Fruit fly (Drosophila melanogaster) whole organism, embryonic: Measurements from ENCODE around the gene VGlut.
A peak's percentile ranks its signal among the peaks of the same experiment; 100 is the strongest.

Experiments used
- Atf6 ChIP-seq: fragments of 200-800 bp; sonication (Bioruptor generic); IDR thresholded peaks from 2 replicates; pipeline ENCODE4 v1.3.6; 2022; ENCODE audit warnings: missing biosample characterization, missing genetic modification characterization
- CG10431 ChIP-seq: fragments of 200-800 bp; sonication (Bioruptor generic); optimal IDR thresholded peaks from 3 replicates; lab custom pipeline; 2018; ENCODE audit warnings: missing biosample characterization, mild to moderate bottlenecking, missing genetic modification characterization
- CG11456 ChIP-seq: fragments of 200-800 bp; sonication (Bioruptor generic); IDR thresholded peaks from 3 replicates; pipeline ENCODE4 v1.3.6; 2022; ENCODE audit warnings: missing biosample characterization, missing genetic modification characterization
- CG12942 ChIP-seq: fragments of 200-800 bp; sonication (Bioruptor generic); optimal IDR thresholded peaks from 3 replicates; lab custom pipeline; 2016; ENCODE audit warnings: missing biosample characterization, missing genetic modification characterization
- CG13123 ChIP-seq: fragments of 200-800 bp; sonication (Bioruptor generic); optimal IDR thresholded peaks from 2 replicates; lab custom pipeline; 2016; ENCODE audit warnings: missing biosample characterization, missing genetic modification characterization
- CG14050 ChIP-seq: fragments of 200-800 bp; sonication (Bioruptor generic); IDR thresholded peaks from 3 replicates; pipeline ENCODE4 v1.3.6; 2022; ENCODE audit warnings: missing biosample characterization, missing genetic modification characterization
- CG17568 ChIP-seq: fragments of 200-800 bp; sonication (Bioruptor generic); optimal IDR thresholded peaks from 2 replicates; lab custom pipeline; 2018; ENCODE audit warnings: missing biosample characterization, mild to moderate bottlenecking, missing genetic modification characterization, moderate library complexity
- CG17802 ChIP-seq: fragments of 200-800 bp; sonication (Bioruptor generic); optimal IDR thresholded peaks from 2 replicates; lab custom pipeline; 2018; ENCODE audit warnings: missing biosample characterization, mild to moderate bottlenecking, missing genetic modification characterization, moderate library complexity
- CG17912 ChIP-seq: fragments of 200-800 bp; sonication (Bioruptor generic); optimal IDR thresholded peaks from 2 replicates; lab custom pipeline; 2018; ENCODE audit warnings: missing biosample characterization, mild to moderate bottlenecking, missing genetic modification characterization
- CG18764 ChIP-seq: fragments of 200-800 bp; sonication (Bioruptor generic); optimal IDR thresholded peaks from 3 replicates; lab custom pipeline; 2016; ENCODE audit warnings: missing biosample characterization, missing genetic modification characterization
- CG2120 ChIP-seq: fragments of 200-800 bp; sonication (Bioruptor generic); optimal IDR thresholded peaks from 3 replicates; lab custom pipeline; 2016; ENCODE audit warnings: missing biosample characterization, missing genetic modification characterization
- CG3163 ChIP-seq: fragments of 200-800 bp; sonication (Bioruptor generic); optimal IDR thresholded peaks from 3 replicates; lab custom pipeline; 2016; ENCODE audit warnings: missing biosample characterization, missing genetic modification characterization
- CG34224 ChIP-seq: fragments of 200-800 bp; sonication (Bioruptor generic); IDR thresholded peaks from 3 replicates; pipeline ENCODE4 v1.3.6; 2022; ENCODE audit warnings: missing biosample characterization, missing genetic modification characterization; ENCODE audit not compliant: partially characterized antibody
- CG4854 ChIP-seq: fragments of 200-800 bp; sonication (Bioruptor generic); optimal IDR thresholded peaks from 2 replicates; lab custom pipeline; 2016; ENCODE audit warnings: missing biosample characterization, missing genetic modification characterization, inconsistent platforms
- CG5180 ChIP-seq: fragments of 200-800 bp; sonication (Bioruptor generic); optimal IDR thresholded peaks from 3 replicates; lab custom pipeline; 2017; ENCODE audit warnings: missing biosample characterization, missing genetic modification characterization, mild to moderate bottlenecking, moderate library complexity, missing genetic modification reagents
- CG6654 ChIP-seq: fragments of 200-800 bp; sonication (Bioruptor generic); optimal IDR thresholded peaks from 2 replicates; lab custom pipeline; 2017; ENCODE audit warnings: missing biosample characterization, mild to moderate bottlenecking, missing genetic modification characterization
- CG9797 ChIP-seq: fragments of 200-800 bp; sonication (Bioruptor generic); optimal IDR thresholded peaks from 3 replicates; lab custom pipeline; 2018; ENCODE audit warnings: missing biosample characterization, mild to moderate bottlenecking, missing genetic modification characterization
- Deaf1 ChIP-seq: fragments of 200-800 bp; optimal IDR thresholded peaks from 3 replicates; lab custom pipeline; 2019; ENCODE audit warnings: missing biosample characterization, mild to moderate bottlenecking, missing genetic modification characterization, moderate library complexity
- ERR ChIP-seq: fragments of 200-800 bp; sonication (Bioruptor generic); optimal IDR thresholded peaks from 2 replicates; lab custom pipeline; 2016; ENCODE audit warnings: missing biosample characterization, missing genetic modification characterization
- H2.0 ChIP-seq: fragments of 200-800 bp; sonication (Bioruptor generic); IDR thresholded peaks from 2 replicates; pipeline ENCODE4 v1.3.6; 2022; ENCODE audit warnings: missing biosample characterization, missing genetic modification characterization
- HHEX ChIP-seq: fragments of 200-800 bp; sonication (Bioruptor generic); optimal IDR thresholded peaks from 3 replicates; lab custom pipeline; 2017; ENCODE audit warnings: missing biosample characterization, mild to moderate bottlenecking, missing genetic modification characterization, missing genetic modification reagents
- HmgD ChIP-seq: fragments of 200-800 bp; sonication (Bioruptor generic); optimal IDR thresholded peaks from 3 replicates; lab custom pipeline; 2016; ENCODE audit warnings: missing biosample characterization, missing genetic modification characterization
- MESR4 ChIP-seq: fragments of 200-800 bp; sonication (Bioruptor generic); optimal IDR thresholded peaks from 2 replicates; lab custom pipeline; 2018; ENCODE audit warnings: missing biosample characterization, mild to moderate bottlenecking, missing genetic modification characterization, moderate library complexity
- NK7.1 ChIP-seq: fragments of 200-800 bp; sonication (Bioruptor generic); optimal IDR thresholded peaks from 3 replicates; lab custom pipeline; 2016; ENCODE audit warnings: missing biosample characterization, missing genetic modification characterization
- Rfx ChIP-seq: fragments of 200-800 bp; sonication (Bioruptor generic); IDR thresholded peaks from 2 replicates; pipeline ENCODE4 v1.3.6; 2022; ENCODE audit warnings: missing biosample characterization, missing genetic modification characterization
- Sox102F ChIP-seq: fragments of 200-800 bp; sonication (Bioruptor generic); optimal IDR thresholded peaks from 2 replicates; lab custom pipeline; 2018; ENCODE audit warnings: missing biosample characterization, mild to moderate bottlenecking, missing genetic modification characterization, moderate library complexity
- ab ChIP-seq: fragments of 200-800 bp; sonication (Bioruptor generic); optimal IDR thresholded peaks from 2 replicates; lab custom pipeline; 2016; ENCODE audit warnings: missing biosample characterization, missing genetic modification characterization
- abd-A ChIP-seq: fragments of 200-800 bp; sonication (Bioruptor generic); optimal IDR thresholded peaks from 3 replicates; lab custom pipeline; 2019; ENCODE audit warnings: missing biosample characterization, mild to moderate bottlenecking, missing genetic modification characterization, moderate library complexity
- ara ChIP-seq: fragments of 200-800 bp; sonication (Bioruptor generic); IDR thresholded peaks from 2 replicates; pipeline ENCODE4 v1.3.6; 2022; ENCODE audit warnings: missing biosample characterization, missing genetic modification characterization
- bab2 ChIP-seq: fragments of 200-800 bp; sonication (Bioruptor generic); optimal IDR thresholded peaks from 2 replicates; lab custom pipeline; 2016; ENCODE audit warnings: missing biosample characterization, missing genetic modification characterization
- bbx ChIP-seq: fragments of 200-800 bp; sonication (Bioruptor generic); IDR thresholded peaks from 2 replicates; pipeline ENCODE4 v1.3.6; 2022; ENCODE audit warnings: missing biosample characterization, missing genetic modification characterization; ENCODE audit not compliant: partially characterized antibody
- croc ChIP-seq: fragments of 200-800 bp; sonication (Bioruptor generic); conservative IDR thresholded peaks from 3 replicates; pipeline ENCODE4 v1.3.6; 2022; ENCODE audit warnings: missing biosample characterization, missing genetic modification characterization
- dimm ChIP-seq: fragments of 200-800 bp; sonication (Bioruptor generic); IDR thresholded peaks from 2 replicates; pipeline ENCODE4 v1.3.6; 2022; ENCODE audit warnings: missing biosample characterization, missing genetic modification characterization
- exex ChIP-seq: fragments of 200-800 bp; sonication (Bioruptor generic); optimal IDR thresholded peaks from 4 replicates; lab custom pipeline; 2018; ENCODE audit warnings: missing biosample characterization, mild to moderate bottlenecking, missing genetic modification characterization, moderate library complexity
- fd96Cb ChIP-seq: fragments of 200-800 bp; sonication (Bioruptor generic); optimal IDR thresholded peaks from 2 replicates; lab custom pipeline; 2018; ENCODE audit warnings: missing biosample characterization, mild to moderate bottlenecking, missing genetic modification characterization, moderate library complexity
- fru ChIP-seq: fragments of >200 bp; optimal IDR thresholded peaks from 2 replicates; lab custom pipeline; 2017
- ftz-f1 ChIP-seq: fragments of 200-800 bp; sonication (Bioruptor generic); optimal IDR thresholded peaks from 2 replicates; lab custom pipeline; 2016; ENCODE audit warnings: missing biosample characterization, missing genetic modification characterization
- gce ChIP-seq: fragments of 200-800 bp; sonication (Bioruptor generic); IDR thresholded peaks from 3 replicates; pipeline ENCODE4 v1.3.6; 2022; ENCODE audit warnings: missing biosample characterization, missing genetic modification characterization
- gfzf ChIP-seq: fragments of 200-800 bp; sonication (Bioruptor generic); optimal IDR thresholded peaks from 2 replicates; lab custom pipeline; 2016; ENCODE audit warnings: missing biosample characterization, mild to moderate bottlenecking, missing genetic modification characterization, moderate library complexity
- gt ChIP-seq: fragments of 200-800 bp; sonication (Bioruptor generic); IDR thresholded peaks from 2 replicates; pipeline ENCODE4 v1.3.6; 2022; ENCODE audit warnings: missing biosample characterization, missing genetic modification characterization
- ken ChIP-seq: fragments of 200-800 bp; sonication (Bioruptor generic); IDR thresholded peaks from 3 replicates; pipeline ENCODE4 v1.3.6; 2022; ENCODE audit warnings: missing biosample characterization, missing genetic modification characterization
- mirr ChIP-seq: fragments of 200-800 bp; sonication (Bioruptor generic); optimal IDR thresholded peaks from 3 replicates; lab custom pipeline; 2018; ENCODE audit warnings: missing biosample characterization, mild to moderate bottlenecking, missing genetic modification characterization
- nerfin-2 ChIP-seq: fragments of 200-800 bp; sonication (Bioruptor generic); IDR thresholded peaks from 2 replicates; pipeline ENCODE4 v1.3.6; 2022; ENCODE audit warnings: missing biosample characterization, missing genetic modification characterization; ENCODE audit not compliant: partially characterized antibody
- otp ChIP-seq: fragments of 200-800 bp; sonication (Bioruptor generic); IDR thresholded peaks from 3 replicates; pipeline ENCODE4, ENCODE4 v1.3.6; 2022; ENCODE audit warnings: missing biosample characterization, missing genetic modification characterization
- ranshi ChIP-seq: fragments of 200-800 bp; sonication (Bioruptor generic); IDR thresholded peaks from 2 replicates; pipeline ENCODE4 v1.3.6; 2022; ENCODE audit warnings: missing biosample characterization, missing genetic modification characterization
- salm ChIP-seq: fragments of 200-800 bp; sonication (Bioruptor generic); optimal IDR thresholded peaks from 2 replicates; lab custom pipeline; 2018; ENCODE audit warnings: missing biosample characterization, mild to moderate bottlenecking, missing genetic modification characterization
- sisA ChIP-seq: fragments of 200-800 bp; sonication (Bioruptor generic); IDR thresholded peaks from 2 replicates; pipeline ENCODE4 v1.3.6; 2022; ENCODE audit warnings: missing biosample characterization, missing genetic modification characterization
- tio ChIP-seq: fragments of 200-800 bp; sonication (Bioruptor generic); optimal IDR thresholded peaks from 2 replicates; lab custom pipeline; 2017; ENCODE audit warnings: missing biosample characterization, missing genetic modification characterization, inconsistent platforms
- toy ChIP-seq: fragments of 200-800 bp; sonication (Bioruptor generic); IDR thresholded peaks from 2 replicates; pipeline ENCODE4 v1.3.6; 2022; ENCODE audit warnings: missing biosample characterization, missing genetic modification characterization
- trem ChIP-seq: fragments of 200-800 bp; optimal IDR thresholded peaks from 3 replicates; lab custom pipeline; 2019; ENCODE audit warnings: missing biosample characterization, mild to moderate bottlenecking, missing genetic modification characterization, moderate library complexity
- usp ChIP-seq: fragments of >200 bp; optimal IDR thresholded peaks from 2 replicates; lab custom pipeline; 2017; ENCODE audit warnings: missing biosample characterization, missing genetic modification characterization
- wdn ChIP-seq: fragments of 200-800 bp; sonication (Bioruptor generic); IDR thresholded peaks from 2 replicates; pipeline ENCODE4 v1.3.6; 2022; ENCODE audit warnings: missing biosample characterization, missing genetic modification characterization

VGlut gene

dm6 chr2L:2365077-2365651 is 34.9 kb upstream of the VGlut start, which contains the start of the genes Rab5 and Axud1 (continued):
- TF ChIP-seq usp (GFP tag; lab: Kevin White, UChicago) (no peak), Atf6 (no peak), wdn (GFP tag; lab: Robert Waterston, UW) (no peak), bbx (GFP tag; lab: Robert Waterston, UW) (0 out of 2 replicates have a peak, but pooled peaks have one; percentile 23), fru (no peak), CG9797 (peak; percentile 92), croc (GFP tag; lab: Robert Waterston, UW) (no peak), Rfx (peak; percentile 39; the same call in 1 of the 2 replicates), gce (GFP tag; lab: Robert Waterston, UW) (no peak), ftz-f1 (GFP tag; lab: Kevin White, UChicago) (no peak), CG10431 (no peak), CG5180 (GFP tag; lab: Kevin White, UChicago) (no peak), CG6654 (GFP tag; lab: Kevin White, UChicago) (no peak), toy (GFP tag; lab: Robert Waterston, UW) (no peak), sisA (GFP tag; lab: Robert Waterston, UW) (no peak), salm (tag; lab: Kevin White, UChicago) (no peak), ken (GFP tag; lab: Robert Waterston, UW) (no peak), NK7.1 (GFP tag; lab: Kevin White, UChicago) (no peak), ab (GFP tag; lab: Kevin White, UChicago) (no peak), CG11456 (GFP tag; lab: Robert Waterston, UW) (no peak), CG3163 (no peak), Deaf1 (no peak), dimm (GFP tag; lab: Robert Waterston, UW) (no peak), MESR4 (peak; percentile 71), CG18764 (GFP tag; lab: Kevin White, UChicago) (no peak), CG14050 (no peak), abd-A (tag; lab: Kevin White, UChicago) (no peak), H2.0 (GFP tag; lab: Robert Waterston, UW) (no peak), CG4854 (GFP tag; lab: Kevin White, UChicago) (no peak), mirr (GFP tag; lab: Kevin White, UChicago) (no peak), CG17568 (no peak), otp (no peak), ranshi (GFP tag; lab: Robert Waterston, UW) (no peak), CG34224 (GFP tag; lab: Robert Waterston, UW) (peak; percentile 53; the same call in 1 of the 3 replicates), ERR (no peak), CG13123 (no peak), ara (GFP tag; lab: Robert Waterston, UW) (no peak), gt (GFP tag; lab: Robert Waterston, UW) (no peak), gfzf (GFP tag; lab: Kevin White, UChicago) (peak; percentile 97), exex (tag; lab: Kevin White, UChicago) (no peak), trem (tag; lab: Kevin White, UChicago) (peak; percentile 60), nerfin-2 (GFP tag; lab: Robert Waterston, UW) (no peak), CG17912 (GFP tag; lab: Kevin White, UChicago) (no peak), CG2120 (GFP tag; lab: Kevin White, UChicago) (no peak), Sox102F (GFP tag; lab: Kevin White, UChicago) (no peak), CG12942 (GFP tag; lab: Kevin White, UChicago) (no peak), bab2 (no peak), CG17802 (peak; percentile 11), HmgD (peak; percentile 29), HHEX (GFP tag; lab: Kevin White, UChicago) (no peak), fd96Cb (no peak), tio (GFP tag; lab: Kevin White, UChicago) (no peak)
